Fruit fly (Drosophila melanogaster): ENCODE results near the gene CG12003.

CG12003 gene

DNA sequence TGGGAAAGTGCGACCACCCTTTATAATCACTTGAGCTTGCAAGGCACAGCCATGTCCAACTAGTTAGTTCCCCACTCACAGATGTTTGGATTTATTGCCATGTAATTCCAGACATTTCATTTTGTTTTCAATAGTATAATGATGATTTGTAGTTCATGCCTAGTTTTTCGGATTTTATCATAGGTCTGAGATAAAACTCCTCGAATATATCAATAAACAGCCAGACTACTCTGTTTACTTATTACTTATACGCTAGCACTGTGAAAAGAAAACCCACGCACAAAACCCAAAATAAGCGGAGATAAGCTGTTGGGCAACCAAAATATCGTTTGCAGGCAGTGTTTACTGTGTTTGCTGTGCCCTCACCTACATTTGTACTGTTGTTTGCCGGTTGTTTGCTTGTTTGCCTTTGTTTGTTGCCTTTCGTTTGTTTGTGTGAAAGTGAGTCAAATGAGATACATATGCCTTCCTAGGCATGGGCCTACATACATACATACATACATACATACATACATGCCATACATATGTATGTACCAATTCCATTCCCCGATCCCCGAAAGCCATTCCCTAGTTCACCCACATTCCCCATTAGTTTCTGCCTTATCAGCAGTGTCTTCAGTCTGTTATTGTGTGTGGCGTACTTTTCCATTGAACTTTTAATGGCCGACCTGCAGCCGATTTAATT lies 14.1 kb downstream of the CG12003 start (continued):
- TF ChIP-seq B-H2 (GFP tag; optimal IDR thresholded peaks at IDR 0.05) (no peak), pb (GFP tag; optimal IDR thresholded peaks at IDR 0.05) (peak; percentile 69), amos (GFP tag; IDR thresholded peaks at IDR 0.05; ENCODE audit: partially characterized antibody) (no peak), ase (GFP tag; IDR thresholded peaks at IDR 0.05) (0 out of 3 replicates have a peak, but pooled peaks have one; percentile 26), Dbx (GFP tag; IDR thresholded peaks at IDR 0.05) (no peak), Sox100B (GFP tag; optimal IDR thresholded peaks at IDR 0.05) (peak; percentile 81), ttk (GFP tag; IDR thresholded peaks at IDR 0.05) (0 out of 2 replicates have a peak, but pooled peaks have one; percentile 17), scrt (GFP tag; optimal IDR thresholded peaks at IDR 0.05) (peak; percentile 44), CG2120 (GFP tag; optimal IDR thresholded peaks at IDR 0.05) (peak; percentile 54), Dll (GFP tag; IDR thresholded peaks at IDR 0.05; ENCODE audit: partially characterized antibody) (no peak), sisA (GFP tag; IDR thresholded peaks at IDR 0.05) (peak; percentile 64), CG10267 (tag; optimal IDR thresholded peaks at IDR 0.05) (peak; percentile 44), CG18619 (GFP tag; optimal IDR thresholded peaks at IDR 0.05) (peak; percentile 60), CG10321 (GFP tag; IDR thresholded peaks at IDR 0.05) (no peak), HHEX (GFP tag; optimal IDR thresholded peaks at IDR 0.05) (peak; percentile 62), hkb (optimal IDR thresholded peaks at IDR 0.05) (no peak), hkb (GFP tag; IDR thresholded peaks at IDR 0.05) (peak; percentile 65), CG7786 (GFP tag; optimal IDR thresholded peaks at IDR 0.05) (peak; percentile 46), YL-1 (GFP tag; optimal IDR thresholded peaks at IDR 0.05) (peak; percentile 52), sqz (GFP tag; optimal IDR thresholded peaks at IDR 0.05) (peak; percentile 76), chif (GFP tag; optimal IDR thresholded peaks at IDR 0.05) (peak in 1 of 2 experiments; percentile 58), dmrt11E (tag; optimal IDR thresholded peaks at IDR 0.05) (peak; percentile 82), seq (GFP tag; IDR thresholded peaks at IDR 0.05) (peak; percentile 7; the same call in 1 of the 2 replicates), sd (tag; optimal IDR thresholded peaks at IDR 0.05) (peak; percentile 86), Oaz (GFP tag; IDR thresholded peaks at IDR 0.05) (no peak), CG12391 (tag; optimal IDR thresholded peaks at IDR 0.05) (peak; percentile 64), CG3726 (GFP tag; IDR thresholded peaks at IDR 0.05) (0 out of 3 replicates have a peak, but pooled peaks have one; percentile 49), CG6175 (GFP tag; IDR thresholded peaks at IDR 0.05) (no peak), Vsx1 (GFP tag; optimal IDR thresholded peaks at IDR 0.05) (peak; percentile 71), HLH54F (GFP tag; optimal IDR thresholded peaks at IDR 0.05) (peak; percentile 2), CG11093 (GFP tag; IDR thresholded peaks at IDR 0.05) (no peak; the same call in 2 of the 3 replicates), Lhr (GFP tag; optimal IDR thresholded peaks at IDR 0.05) (peak; percentile 77), eyg (GFP tag; optimal IDR thresholded peaks at IDR 0.05) (peak; percentile 64), Six4 (GFP tag; optimal IDR thresholded peaks at IDR 0.05) (peak; percentile 67), Hand (GFP tag; optimal IDR thresholded peaks at IDR 0.05) (peak; percentile 40), CG12744 (GFP tag; optimal IDR thresholded peaks at IDR 0.05) (peak; percentile 24), crc (GFP tag; optimal IDR thresholded peaks at IDR 0.05) (peak; percentile 64), Bdp1 (GFP tag; optimal IDR thresholded peaks at IDR 0.05) (peak; percentile 58), eve (GFP tag; optimal IDR thresholded peaks at IDR 0.05) (peak in 1 of 2 experiments; percentile 87), CG6791 (GFP tag; IDR thresholded peaks at IDR 0.05; ENCODE audit: partially characterized antibody) (no peak), NC2β (GFP tag; optimal IDR thresholded peaks at IDR 0.05) (peak; percentile 50), CG11695 (GFP tag; IDR thresholded peaks at IDR 0.05) (peak; percentile 55), CG9932 (GFP tag; IDR thresholded peaks at IDR 0.05) (no peak), hbn (GFP tag; IDR thresholded peaks at IDR 0.05; ENCODE audit: partially characterized antibody) (no peak), CG7928 (GFP tag; optimal IDR thresholded peaks at IDR 0.05) (no peak), CG34224 (GFP tag; IDR thresholded peaks at IDR 0.05; ENCODE audit: partially characterized antibody) (no peak), tin (GFP tag; optimal IDR thresholded peaks at IDR 0.05) (peak; percentile 52), gt (GFP tag; IDR thresholded peaks at IDR 0.05) (no peak), Taf1 (GFP tag; IDR thresholded peaks at IDR 0.05) (peak; percentile 16; the same call in 1 of the 2 replicates), CG4707 (GFP tag; optimal IDR thresholded peaks at IDR 0.05) (peak; percentile 61)

All from whole organism, embryonic.